Worm (Caenorhabditis elegans) whole organism, L3 larva: Measurements from ENCODE around the gene swsn-3.

Experiments used
- R02D3.7 ChIP-seq: fragments of 150-350 bp; optimal IDR thresholded peaks from 2 replicates; lab custom pipeline; 2014; ENCODE audit warnings: missing biosample characterization, missing genetic modification characterization
- ZK546.5 ChIP-seq: sonication (generic microtip); optimal IDR thresholded peaks from 2 replicates; lab custom pipeline; 2017; ENCODE audit warnings: missing biosample characterization, missing genetic modification characterization
- aly-2 ChIP-seq: fragments of 150-350 bp; optimal IDR thresholded peaks from 2 replicates; lab custom pipeline; 2014; ENCODE audit warnings: missing biosample characterization, missing genetic modification characterization
- ama-1 ChIP-seq: fragments of 150-350 bp; optimal IDR thresholded peaks from 2 replicates; lab custom pipeline; 2018
- ceh-16 ChIP-seq: sonication (generic microtip); optimal IDR thresholded peaks from 2 replicates; lab custom pipeline; 2017; ENCODE audit warnings: missing biosample characterization, missing genetic modification characterization
- ceh-28 ChIP-seq: fragments of 150-350 bp; optimal IDR thresholded peaks from 2 replicates; lab custom pipeline; 2014; ENCODE audit warnings: missing biosample characterization, missing genetic modification reagents, missing genetic modification characterization
- ceh-9 ChIP-seq: sonication (generic microtip); optimal IDR thresholded peaks from 2 replicates; lab custom pipeline; 2018; ENCODE audit warnings: missing biosample characterization, missing genetic modification characterization
- daf-12 ChIP-seq: fragments of 150-350 bp; optimal IDR thresholded peaks from 2 replicates; lab custom pipeline; 2014; ENCODE audit warnings: missing biosample characterization, missing genetic modification reagents, missing genetic modification characterization
- egl-27 ChIP-seq: sonication (generic microtip); optimal IDR thresholded peaks from 4 replicates; lab custom pipeline; 2017; ENCODE audit warnings: missing biosample characterization, missing genetic modification reagents, missing genetic modification characterization
- elt-1 ChIP-seq: fragments of 150-350 bp; optimal IDR thresholded peaks from 2 replicates; lab custom pipeline; 2014; ENCODE audit warnings: missing biosample characterization, missing genetic modification characterization
- elt-2 ChIP-seq: sonication (generic microtip); optimal IDR thresholded peaks from 2 replicates; lab custom pipeline; 2016; ENCODE audit warnings: missing genetic modification reagents, mild to moderate bottlenecking, missing genetic modification characterization, missing compliant biosample characterization
- elt-3 ChIP-seq, 3 experiments: fragments of 150-350 bp in 1 of 3; sonication (generic microtip) in 2 of 3; optimal IDR thresholded peaks; 2 replicates in 2 of 3; 4 replicates in 1 of 3; lab custom pipeline; 2014 to 2017; ENCODE audit warnings: missing biosample characterization in 3 of 3, missing genetic modification characterization in 3 of 3
- fkh-10 ChIP-seq: sonication (generic microtip); optimal IDR thresholded peaks from 2 replicates; lab custom pipeline; 2017; ENCODE audit warnings: missing biosample characterization, missing genetic modification reagents, missing genetic modification characterization
- fkh-2 ChIP-seq: fragments of 150-350 bp; optimal IDR thresholded peaks from 2 replicates; lab custom pipeline; 2014; ENCODE audit warnings: missing biosample characterization, missing genetic modification reagents, missing genetic modification characterization
- fos-1 ChIP-seq: fragments of 150-350 bp; optimal IDR thresholded peaks from 2 replicates; lab custom pipeline; 2014; ENCODE audit warnings: missing biosample characterization, missing genetic modification characterization
- hmg-11 ChIP-seq: sonication (generic microtip); optimal IDR thresholded peaks from 2 replicates; lab custom pipeline; 2016; ENCODE audit warnings: missing genetic modification characterization, missing compliant biosample characterization
- jun-1 ChIP-seq: fragments of 150-350 bp; optimal IDR thresholded peaks from 2 replicates; lab custom pipeline; 2014; ENCODE audit warnings: missing biosample characterization, missing genetic modification reagents, missing genetic modification characterization
- lin-15B ChIP-seq: fragments of 150-350 bp; optimal IDR thresholded peaks from 2 replicates; lab custom pipeline; 2014; ENCODE audit warnings: missing biosample characterization, missing genetic modification characterization
- mdl-1 ChIP-seq: fragments of 150-350 bp; optimal IDR thresholded peaks from 2 replicates; lab custom pipeline; 2014; ENCODE audit warnings: missing biosample characterization, missing genetic modification characterization
- mml-1 ChIP-seq: fragments of 150-350 bp; sonication (generic microtip); optimal IDR thresholded peaks from 3 replicates; lab custom pipeline; 2014; ENCODE audit warnings: missing biosample characterization, missing genetic modification characterization
- nfya-1 ChIP-seq: sonication (generic microtip); optimal IDR thresholded peaks from 2 replicates; lab custom pipeline; 2017; ENCODE audit warnings: missing genetic modification characterization, mild to moderate bottlenecking, missing compliant biosample characterization, antibody characterized with exemption, moderate library complexity; ENCODE audit not compliant: insufficient read depth
- nhr-11 ChIP-seq: fragments of 150-350 bp; optimal IDR thresholded peaks from 2 replicates; lab custom pipeline; 2014; ENCODE audit warnings: missing biosample characterization, missing genetic modification characterization
- nhr-23 ChIP-seq: fragments of 150-350 bp; optimal IDR thresholded peaks from 2 replicates; lab custom pipeline; 2014; ENCODE audit warnings: missing biosample characterization, missing genetic modification reagents, missing genetic modification characterization
- nhr-237 ChIP-seq: fragments of 150-350 bp; optimal IDR thresholded peaks from 2 replicates; lab custom pipeline; 2014; ENCODE audit warnings: missing biosample characterization, missing genetic modification characterization
- nhr-25 ChIP-seq: sonication (generic microtip); optimal IDR thresholded peaks from 2 replicates; lab custom pipeline; 2017; ENCODE audit warnings: missing biosample characterization, missing genetic modification characterization
- nhr-28 ChIP-seq: fragments of 150-350 bp; optimal IDR thresholded peaks from 2 replicates; lab custom pipeline; 2014; ENCODE audit warnings: missing biosample characterization, missing genetic modification characterization
- nhr-43 ChIP-seq: sonication (generic microtip); optimal IDR thresholded peaks from 2 replicates; lab custom pipeline; 2016; ENCODE audit warnings: mild to moderate bottlenecking, missing genetic modification characterization, missing compliant biosample characterization; ENCODE audit not compliant: poor library complexity, severe bottlenecking
- nhr-67 ChIP-seq: fragments of 150-350 bp; optimal IDR thresholded peaks from 2 replicates; lab custom pipeline; 2014; ENCODE audit warnings: missing biosample characterization, missing genetic modification characterization
- nhr-76 ChIP-seq: fragments of 150-350 bp; sonication (generic microtip); optimal IDR thresholded peaks from 5 replicates; lab custom pipeline; 2014; ENCODE audit warnings: missing biosample characterization, missing genetic modification characterization
- nhr-77 ChIP-seq: fragments of 150-350 bp; optimal IDR thresholded peaks from 2 replicates; lab custom pipeline; 2014; ENCODE audit warnings: missing biosample characterization, missing genetic modification characterization
- pha-4 ChIP-seq: fragments of 150-350 bp; optimal IDR thresholded peaks from 2 replicates; lab custom pipeline; 2014; ENCODE audit warnings: missing biosample characterization, missing genetic modification reagents, missing genetic modification characterization
- pqm-1 ChIP-seq: fragments of 150-350 bp; optimal IDR thresholded peaks from 2 replicates; lab custom pipeline; 2017; ENCODE audit warnings: missing biosample characterization, missing genetic modification characterization, inconsistent platforms
- skn-1 ChIP-seq: fragments of 150-350 bp; optimal IDR thresholded peaks from 2 replicates; lab custom pipeline; 2014; ENCODE audit warnings: missing biosample characterization, missing genetic modification characterization
- snpc-4 ChIP-seq: fragments of 150-350 bp; optimal IDR thresholded peaks from 2 replicates; lab custom pipeline; 2014; ENCODE audit warnings: missing biosample characterization, missing genetic modification characterization
- unc-39 ChIP-seq: sonication (generic microtip); optimal IDR thresholded peaks from 4 replicates; lab custom pipeline; 2017; ENCODE audit warnings: missing biosample characterization, missing genetic modification characterization
- ztf-11 ChIP-seq: fragments of 150-350 bp; optimal IDR thresholded peaks from 2 replicates; lab custom pipeline; 2014; ENCODE audit warnings: missing biosample characterization, missing genetic modification characterization

The swsn-3 gene

ce11 chrIII:2804461-2804860, 36.0 kb upstream of the swsn-3 start:
- TF ChIP-seq fkh-2 (tag; lab: Kevin White, UChicago) (peak; percentile 45), jun-1 (tag; lab: Kevin White, UChicago) (no peak), daf-12 (tag; lab: Kevin White, UChicago) (no peak), aly-2 (tag; lab: Kevin White, UChicago) (no peak), elt-1 (tag; lab: Kevin White, UChicago) (no peak), nhr-23 (tag; lab: Kevin White, UChicago) (peak; percentile 81), mdl-1 (no peak), ceh-16 (tag; lab: Kevin White, UChicago) (no peak), egl-27 (tag; lab: Kevin White, UChicago) (no peak), pqm-1 (tag; lab: Kevin White, UChicago) (peak; percentile 20), hmg-11 (tag; lab: Kevin White, UChicago) (peak; percentile 6), nhr-25 (tag; lab: Kevin White, UChicago) (peak; percentile 61), nfya-1 (tag; lab: Kevin White, UChicago) (peak; percentile 72), nhr-11 (tag; lab: Kevin White, UChicago) (no peak), pha-4 (tag; lab: Kevin White, UChicago) (peak; percentile 96), nhr-67 (tag; lab: Kevin White, UChicago) (no peak), elt-2 (tag; lab: Kevin White, UChicago) (peak; percentile 18), nhr-43 (peak; percentile 15), mml-1 (tag; lab: Kevin White, UChicago) (no peak), unc-39 (tag; lab: Kevin White, UChicago) (no peak), lin-15B (tag; lab: Kevin White, UChicago) (peak; percentile 63), nhr-77 (no peak), snpc-4 (tag; lab: Kevin White, UChicago) (peak; percentile 42)

- TF ChIP-seq nhr-23 (tag; lab: Kevin White, UChicago), result no peak
- no peak for TF ChIP-seq hmg-11 (tag; lab: Kevin White, UChicago)
- TF ChIP-seq mdl-1, result no peak
- no peak for TF ChIP-seq elt-2 (tag; lab: Kevin White, UChicago)
- no peak for TF ChIP-seq elt-3 (tag; optimal IDR thresholded peaks at IDR 0.05; lab: Kevin White, UChicago)
Measured at ce11 chrIII:2801800-2802515, 33.5 kb upstream of the swsn-3 start, which contains the start of the genes twk-45 and Y71H2AM.25. Gene twk-45 (minus strand): TSS chrIII:2801900. Gene Y71H2AM.25 (plus strand): TSS chrIII:2802465.

- TF ChIP-seq nhr-28 (tag; lab: Kevin White, UChicago) (no peak), ceh-9 (tag; lab: Kevin White, UChicago) (no peak), jun-1 (tag; lab: Kevin White, UChicago) (no peak), aly-2 (tag; lab: Kevin White, UChicago) (no peak), fkh-10 (no peak), hmg-11 (tag; lab: Kevin White, UChicago) (no peak), ceh-16 (tag; lab: Kevin White, UChicago) (no peak), fos-1 (tag; lab: Kevin White, UChicago) (no peak), ama-1 (lab: Kevin White, UChicago) (no peak), nfya-1 (tag; lab: Kevin White, UChicago) (no peak), skn-1 (tag; lab: Kevin White, UChicago) (no peak), egl-27 (tag; lab: Kevin White, UChicago) (no peak), R02D3.7 (no peak), snpc-4 (tag; lab: Kevin White, UChicago) (no peak), unc-39 (tag; lab: Kevin White, UChicago) (no peak), nhr-76 (tag; lab: Kevin White, UChicago) (no peak), ZK546.5 (tag; lab: Kevin White, UChicago) (no peak), nhr-237 (tag; lab: Kevin White, UChicago) (no peak), ztf-11 (tag; lab: Kevin White, UChicago) (no peak), ceh-28 (tag; lab: Kevin White, UChicago) (no peak)
Measured at ce11 chrIII:2800743-2801142, 32.3 kb upstream of the swsn-3 start.
